Fruit fly (Drosophila melanogaster) Kc167 (cell line): ENCODE data around the gene alpha-Est6.

Experiments used
- Sin3A ChIP-seq: fragments of >200 bp; optimal IDR thresholded peaks from 2 replicates; lab custom pipeline; 2018; ENCODE audit warnings: missing external identifiers
- h ChIP-seq: fragments of >200 bp; optimal IDR thresholded peaks from 3 replicates; lab custom pipeline; 2018; ENCODE audit warnings: missing external identifiers
- psq ChIP-seq: fragments of >200 bp; optimal IDR thresholded peaks from 2 replicates; lab custom pipeline; 2017; ENCODE audit warnings: missing external identifiers
- ttk ChIP-seq: sonication (Bioruptor generic); optimal IDR thresholded peaks from 2 replicates; lab custom pipeline; 2017; ENCODE audit warnings: missing external identifiers

dm6 chr3R:7524160-7524559 is 4.4 kb downstream of the alpha-Est6 start:
- TF ChIP-seq h (lab: Kevin White, UChicago) (no peak), Sin3A (no peak), psq (no peak), ttk (no peak)
